Worm (Caenorhabditis elegans) whole organism, mixed stage, embryonic: ENCODE measurements around the gene Y69H2.9.

Source experiments
- ceh-43 ChIP-seq: fragments of 200-800 bp; sonication (Bioruptor generic); optimal IDR thresholded peaks from 2 replicates; lab custom pipeline; 2018; ENCODE audit warnings: mild to moderate bottlenecking, missing genetic modification characterization, moderate library complexity, missing compliant biosample characterization
- cnd-1 ChIP-seq: fragments of 200-800 bp; sonication (Bioruptor generic); optimal IDR thresholded peaks from 2 replicates; lab custom pipeline; 2018; ENCODE audit warnings: mild to moderate bottlenecking, missing genetic modification characterization, missing compliant biosample characterization
- elt-1 ChIP-seq: sonication (generic microtip); optimal IDR thresholded peaks from 2 replicates; lab custom pipeline; 2017; ENCODE audit warnings: missing genetic modification characterization, mild to moderate bottlenecking, missing compliant biosample characterization, antibody characterized with exemption, moderate library complexity, borderline replicate concordance; ENCODE audit not compliant: insufficient read depth
- nhr-237 ChIP-seq: fragments of 150-350 bp; optimal IDR thresholded peaks from 2 replicates; lab custom pipeline; 2014; ENCODE audit warnings: missing biosample characterization, missing genetic modification characterization
- nhr-76 ChIP-seq: sonication (generic microtip); optimal IDR thresholded peaks from 2 replicates; lab custom pipeline; 2017; ENCODE audit warnings: missing biosample characterization, missing genetic modification characterization
- pha-4 ChIP-seq: fragments of 150-350 bp; optimal IDR thresholded peaks from 2 replicates; lab custom pipeline; 2018; ENCODE audit warnings: missing biosample characterization, missing genetic modification reagents, missing genetic modification characterization
- snpc-4 ChIP-seq: fragments of 150-350 bp; optimal IDR thresholded peaks from 2 replicates; lab custom pipeline; 2014; ENCODE audit warnings: missing biosample characterization, missing genetic modification characterization
- zip-8 ChIP-seq: fragments of 150-350 bp; optimal IDR thresholded peaks from 2 replicates; lab custom pipeline; 2014; ENCODE audit warnings: missing biosample characterization, missing genetic modification characterization
- ztf-11 ChIP-seq: fragments of 150-350 bp; optimal IDR thresholded peaks from 2 replicates; lab custom pipeline; 2014; ENCODE audit warnings: missing biosample characterization, missing genetic modification characterization

DNA sequence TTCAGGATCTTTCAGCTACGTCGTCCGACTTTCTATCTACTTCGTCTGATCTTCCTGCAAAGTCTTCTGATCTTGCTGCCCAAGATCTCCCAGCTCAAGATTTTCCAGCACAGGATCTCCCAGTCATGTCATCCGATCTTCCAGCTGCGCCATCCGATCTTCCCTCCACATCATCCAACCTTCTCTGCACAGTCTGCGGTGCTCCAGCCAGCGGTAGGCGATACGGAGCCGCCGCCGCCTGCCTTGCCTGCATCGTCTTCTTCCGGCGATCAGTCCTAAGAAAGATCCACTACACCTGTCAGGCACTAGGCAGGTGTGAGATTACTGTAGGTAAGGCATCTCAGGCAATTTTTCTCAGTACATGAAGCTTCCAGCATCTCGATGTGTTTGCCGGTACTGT is 2.0 kb upstream of the Y69H2.9 start, which contains the start of gene nhr-241:
- TF ChIP-seq nhr-76 (tag; lab: Kevin White, UChicago) (no peak), ztf-11 (tag; lab: Kevin White, UChicago) (no peak), pha-4 (no peak), zip-8 (tag; lab: Kevin White, UChicago) (no peak), nhr-237 (no peak), cnd-1 (no peak), elt-1 (no peak), ceh-43 (GFP tag; lab: Kevin White, UChicago) (no peak), snpc-4 (tag; lab: Kevin White, UChicago) (no peak)
